Worm (Caenorhabditis elegans) whole organism, midembryonic: ENCODE data around the gene Y57A10A.14.

Experiments used
- T22C8.4 ChIP-seq: fragments of 200-800 bp; sonication (Bioruptor generic); IDR thresholded peaks from 2 replicates; pipeline ENCODE4 v1.3.6; 2022; ENCODE audit warnings: missing genetic modification characterization, missing compliant biosample characterization
- cog-1 ChIP-seq: sonication (generic microtip); optimal IDR thresholded peaks from 2 replicates; lab custom pipeline; 2016; ENCODE audit warnings: missing genetic modification characterization, missing compliant biosample characterization
- med-1 ChIP-seq: sonication (generic microtip); optimal IDR thresholded peaks from 2 replicates; lab custom pipeline; 2017; ENCODE audit warnings: missing genetic modification characterization, mild to moderate bottlenecking, missing compliant biosample characterization, antibody characterized with exemption, missing genetic modification reagents; ENCODE audit not compliant: insufficient read depth
- ref-1 ChIP-seq: fragments of 200-800 bp; sonication (Bioruptor generic); conservative IDR thresholded peaks from 2 replicates; pipeline ENCODE4 v1.3.6; 2022; ENCODE audit warnings: missing genetic modification reagents, missing genetic modification characterization, missing compliant biosample characterization
- tab-1 ChIP-seq: fragments of 200-800 bp; sonication (Bioruptor generic); IDR thresholded peaks from 2 replicates; pipeline ENCODE4 v1.3.6; 2022; ENCODE audit warnings: missing genetic modification characterization, missing compliant biosample characterization
- ztf-29 ChIP-seq: fragments of 200-800 bp; sonication (Bioruptor generic); IDR thresholded peaks from 2 replicates; pipeline ENCODE4 v1.3.6; 2022; ENCODE audit warnings: missing genetic modification reagents, missing genetic modification characterization, missing compliant biosample characterization

- TF ChIP-seq med-1 (GFP tag; lab: Kevin White, UChicago) (no peak), ztf-29 (GFP tag; lab: Robert Waterston, UW) (no peak), T22C8.4 (GFP tag; lab: Robert Waterston, UW) (no peak), ref-1 (no peak), tab-1 (GFP tag; lab: Robert Waterston, UW) (no peak), cog-1 (tag; lab: Kevin White, UChicago) (no peak)
Observed at ce11 chrII:12237555-12237954, 51.8 kb downstream of the Y57A10A.14 start.
